Fruit fly (Drosophila melanogaster) whole organism, embryonic: ENCODE results near the gene RpL7A.
A peak's percentile ranks its signal among the peaks of the same experiment; 100 is the strongest.

Experiments used
- Bdp1 ChIP-seq: fragments of 200-800 bp; sonication (Bioruptor generic); optimal IDR thresholded peaks from 3 replicates; lab custom pipeline; 2016; ENCODE audit warnings: missing biosample characterization, missing genetic modification characterization
- Bteb2 ChIP-seq: fragments of 200-800 bp; sonication (Bioruptor generic); optimal IDR thresholded peaks from 2 replicates; lab custom pipeline; 2016; ENCODE audit warnings: missing biosample characterization, missing genetic modification characterization
- CG1024 ChIP-seq: fragments of 200-800 bp; sonication (Bioruptor generic); IDR thresholded peaks from 2 replicates; pipeline ENCODE4 v1.3.6; 2022; ENCODE audit warnings: missing biosample characterization, missing genetic modification characterization
- CG10274 ChIP-seq: fragments of 200-800 bp; sonication (Bioruptor generic); optimal IDR thresholded peaks from 3 replicates; lab custom pipeline; 2017; ENCODE audit warnings: missing biosample characterization, mild to moderate bottlenecking, missing genetic modification characterization
- CG10321 ChIP-seq: fragments of 200-800 bp; sonication (Bioruptor generic); IDR thresholded peaks from 2 replicates; pipeline ENCODE4 v1.3.6; 2022; ENCODE audit warnings: missing biosample characterization, missing genetic modification characterization
- CG11504 ChIP-seq: fragments of 200-800 bp; sonication (Bioruptor generic); optimal IDR thresholded peaks from 3 replicates; lab custom pipeline; 2019; ENCODE audit warnings: missing biosample characterization, mild to moderate bottlenecking, missing genetic modification characterization, moderate library complexity
- CG12219 ChIP-seq: fragments of 200-800 bp; sonication (Bioruptor generic); optimal IDR thresholded peaks from 3 replicates; lab custom pipeline; 2018; ENCODE audit warnings: missing biosample characterization, mild to moderate bottlenecking, missing genetic modification characterization
- CG15514 ChIP-seq: fragments of 200-800 bp; sonication (Bioruptor generic); optimal IDR thresholded peaks from 3 replicates; lab custom pipeline; 2017; ENCODE audit warnings: missing biosample characterization, missing genetic modification characterization, mild to moderate bottlenecking, moderate library complexity, missing genetic modification reagents
- CG15696 ChIP-seq: fragments of 200-800 bp; sonication (Bioruptor generic); optimal IDR thresholded peaks from 2 replicates; lab custom pipeline; 2019; ENCODE audit warnings: missing biosample characterization, mild to moderate bottlenecking, missing genetic modification characterization, moderate library complexity
- CG1603 ChIP-seq: fragments of 200-800 bp; sonication (Bioruptor generic); optimal IDR thresholded peaks from 2 replicates; lab custom pipeline; 2019; ENCODE audit warnings: missing biosample characterization, mild to moderate bottlenecking, missing genetic modification characterization, moderate library complexity
- CG1647 ChIP-seq: fragments of 200-800 bp; sonication (Bioruptor generic); optimal IDR thresholded peaks from 3 replicates; lab custom pipeline; 2016; ENCODE audit warnings: missing biosample characterization, missing genetic modification characterization
- CG16779 ChIP-seq: fragments of 200-800 bp; sonication (Bioruptor generic); IDR thresholded peaks from 2 replicates; pipeline ENCODE4 v1.3.6; 2022; ENCODE audit warnings: missing biosample characterization, missing genetic modification characterization
- CG16815 ChIP-seq: fragments of 200-800 bp; sonication (Bioruptor generic); optimal IDR thresholded peaks from 3 replicates; lab custom pipeline; 2017; ENCODE audit warnings: missing biosample characterization, mild to moderate bottlenecking, missing genetic modification characterization
- CG16863 ChIP-seq: fragments of 200-800 bp; sonication (Bioruptor generic); optimal IDR thresholded peaks from 3 replicates; lab custom pipeline; 2016; ENCODE audit warnings: missing biosample characterization, missing genetic modification characterization
- CG2120 ChIP-seq: fragments of 200-800 bp; sonication (Bioruptor generic); optimal IDR thresholded peaks from 3 replicates; lab custom pipeline; 2016; ENCODE audit warnings: missing biosample characterization, missing genetic modification characterization
- CG2202 ChIP-seq: fragments of 200-800 bp; sonication (Bioruptor generic); optimal IDR thresholded peaks from 2 replicates; lab custom pipeline; 2018; ENCODE audit warnings: missing biosample characterization, mild to moderate bottlenecking, missing genetic modification characterization
- CG2712 ChIP-seq: fragments of 200-800 bp; optimal IDR thresholded peaks from 3 replicates; lab custom pipeline; 2019; ENCODE audit warnings: missing biosample characterization, mild to moderate bottlenecking, missing genetic modification characterization, moderate library complexity
- CG3163 ChIP-seq: fragments of 200-800 bp; sonication (Bioruptor generic); optimal IDR thresholded peaks from 3 replicates; lab custom pipeline; 2016; ENCODE audit warnings: missing biosample characterization, missing genetic modification characterization
- CG32532 ChIP-seq: fragments of 200-800 bp; sonication (Bioruptor generic); IDR thresholded peaks from 2 replicates; pipeline ENCODE4 v1.3.6; 2022; ENCODE audit warnings: missing biosample characterization, missing genetic modification characterization
- CG5245 ChIP-seq: fragments of 200-800 bp; sonication (Bioruptor generic); optimal IDR thresholded peaks from 3 replicates; lab custom pipeline; 2016; ENCODE audit warnings: missing biosample characterization, missing genetic modification characterization
- CG7357 ChIP-seq: fragments of 200-800 bp; sonication (Bioruptor generic); IDR thresholded peaks from 3 replicates; pipeline ENCODE4 v1.3.6; 2022; ENCODE audit warnings: missing biosample characterization, missing genetic modification characterization
- CG7839 ChIP-seq: fragments of 200-800 bp; sonication (Bioruptor generic); optimal IDR thresholded peaks from 3 replicates; lab custom pipeline; 2018; ENCODE audit warnings: missing biosample characterization, mild to moderate bottlenecking, missing genetic modification characterization, moderate library complexity
- CG8281 ChIP-seq: fragments of 200-800 bp; sonication (Bioruptor generic); optimal IDR thresholded peaks from 2 replicates; lab custom pipeline; 2018; ENCODE audit warnings: missing biosample characterization, mild to moderate bottlenecking, missing genetic modification characterization, moderate library complexity
- CG8290 ChIP-seq, 3 experiments: fragments of 200-800 bp; sonication (Bioruptor generic); optimal IDR thresholded peaks; 2 replicates each; lab custom pipeline; 2016 to 2019; ENCODE audit warnings: missing biosample characterization in 3 of 3, missing genetic modification characterization in 3 of 3, mild to moderate bottlenecking in 2 of 3, moderate library complexity in 1 of 3
- CG9727 ChIP-seq: fragments of 200-800 bp; sonication (Bioruptor generic); optimal IDR thresholded peaks from 3 replicates; lab custom pipeline; 2017; ENCODE audit warnings: missing biosample characterization, mild to moderate bottlenecking, missing genetic modification characterization
- D ChIP-seq, 2 experiments: fragments of 200-800 bp in 1 of 2; fragments of >200 bp in 1 of 2; sonication (Bioruptor generic) in 1 of 2; optimal IDR thresholded peaks; 2 replicates in 1 of 2; 3 replicates in 1 of 2; lab custom pipeline; 2017; ENCODE audit warnings: mild to moderate bottlenecking in 1 of 2, missing biosample characterization in 1 of 2, missing genetic modification characterization in 1 of 2, missing genetic modification reagents in 1 of 2
- D19A ChIP-seq: fragments of 200-800 bp; optimal IDR thresholded peaks from 3 replicates; lab custom pipeline; 2019; ENCODE audit warnings: missing biosample characterization, mild to moderate bottlenecking, missing genetic modification characterization, moderate library complexity
- Dip2 ChIP-seq: fragments of 200-800 bp; sonication (Bioruptor generic); IDR thresholded peaks from 2 replicates; pipeline ENCODE4 v1.3.6; 2022; ENCODE audit warnings: missing biosample characterization, missing genetic modification characterization
- E2f1 ChIP-seq: fragments of 200-800 bp; sonication (Bioruptor generic); IDR thresholded peaks from 2 replicates; pipeline ENCODE4 v1.3.6; 2022; ENCODE audit warnings: missing biosample characterization, missing genetic modification characterization
- Fer2 ChIP-seq: fragments of 200-800 bp; sonication (Bioruptor generic); optimal IDR thresholded peaks from 2 replicates; lab custom pipeline; 2018; ENCODE audit warnings: missing biosample characterization, mild to moderate bottlenecking, missing genetic modification characterization, moderate library complexity
- Meics ChIP-seq: fragments of 200-800 bp; sonication (Bioruptor generic); optimal IDR thresholded peaks from 2 replicates; lab custom pipeline; 2017; ENCODE audit warnings: missing biosample characterization, mild to moderate bottlenecking, missing genetic modification characterization
- Poxn ChIP-seq: fragments of 200-800 bp; sonication (Bioruptor generic); IDR thresholded peaks from 2 replicates; pipeline ENCODE4 v1.3.6; 2022; ENCODE audit warnings: missing biosample characterization, missing genetic modification characterization
- amos ChIP-seq: fragments of 200-800 bp; sonication (Bioruptor generic); IDR thresholded peaks from 2 replicates; pipeline ENCODE4 v1.3.6; 2022; ENCODE audit warnings: missing biosample characterization, missing genetic modification characterization; ENCODE audit not compliant: partially characterized antibody
- bab2 ChIP-seq: fragments of 200-800 bp; sonication (Bioruptor generic); optimal IDR thresholded peaks from 2 replicates; lab custom pipeline; 2016; ENCODE audit warnings: missing biosample characterization, missing genetic modification characterization
- croc ChIP-seq: fragments of 200-800 bp; sonication (Bioruptor generic); conservative IDR thresholded peaks from 3 replicates; pipeline ENCODE4 v1.3.6; 2022; ENCODE audit warnings: missing biosample characterization, missing genetic modification characterization
- crol ChIP-seq: fragments of 200-800 bp; sonication (Bioruptor generic); IDR thresholded peaks from 2 replicates; pipeline ENCODE4 v1.3.6; 2022; ENCODE audit warnings: missing biosample characterization, missing genetic modification characterization
- cwo ChIP-seq: fragments of 200-800 bp; sonication (Bioruptor generic); optimal IDR thresholded peaks from 3 replicates; lab custom pipeline; 2017; ENCODE audit warnings: missing biosample characterization, missing genetic modification characterization, mild to moderate bottlenecking, moderate library complexity, missing genetic modification reagents
- en ChIP-seq: fragments of 200-800 bp; sonication (Bioruptor generic); optimal IDR thresholded peaks from 2 replicates; lab custom pipeline; 2016; ENCODE audit warnings: missing biosample characterization, missing genetic modification characterization
- fd102C ChIP-seq: fragments of 200-800 bp; sonication (Bioruptor generic); optimal IDR thresholded peaks from 2 replicates; lab custom pipeline; 2018; ENCODE audit warnings: missing biosample characterization, mild to moderate bottlenecking, missing genetic modification characterization, moderate library complexity
- gcm ChIP-seq: fragments of 200-800 bp; sonication (Bioruptor generic); optimal IDR thresholded peaks from 2 replicates; lab custom pipeline; 2019; ENCODE audit warnings: missing biosample characterization, mild to moderate bottlenecking, missing genetic modification characterization, moderate library complexity
- grau ChIP-seq: fragments of 200-800 bp; optimal IDR thresholded peaks from 3 replicates; lab custom pipeline; 2019; ENCODE audit warnings: missing biosample characterization, mild to moderate bottlenecking, missing genetic modification characterization, moderate library complexity
- inv ChIP-seq: fragments of 200-800 bp; sonication (Bioruptor generic); IDR thresholded peaks from 2 replicates; pipeline ENCODE4 v1.3.6; 2022; ENCODE audit warnings: missing biosample characterization, missing genetic modification characterization; ENCODE audit not compliant: partially characterized antibody
- kay ChIP-seq: fragments of 200-800 bp; sonication (Bioruptor generic); optimal IDR thresholded peaks from 2 replicates; lab custom pipeline; 2016; ENCODE audit warnings: missing biosample characterization, missing genetic modification characterization
- pita ChIP-seq: fragments of 200-800 bp; sonication (Bioruptor generic); optimal IDR thresholded peaks from 2 replicates; lab custom pipeline; 2017; ENCODE audit warnings: missing biosample characterization, mild to moderate bottlenecking, missing genetic modification characterization
- rib ChIP-seq: fragments of 200-800 bp; sonication (Bioruptor generic); IDR thresholded peaks from 2 replicates; pipeline ENCODE4 v1.3.6; 2022; ENCODE audit warnings: missing biosample characterization, missing genetic modification characterization
- schlank ChIP-seq: fragments of 200-800 bp; sonication (Bioruptor generic); optimal IDR thresholded peaks from 2 replicates; lab custom pipeline; 2018; ENCODE audit warnings: missing biosample characterization, mild to moderate bottlenecking, missing genetic modification characterization
- sisA ChIP-seq: fragments of 200-800 bp; sonication (Bioruptor generic); IDR thresholded peaks from 2 replicates; pipeline ENCODE4 v1.3.6; 2022; ENCODE audit warnings: missing biosample characterization, missing genetic modification characterization
- vnd ChIP-seq: fragments of 200-800 bp; sonication (Bioruptor generic); IDR thresholded peaks from 3 replicates; pipeline ENCODE4 v1.3.6; 2022; ENCODE audit warnings: missing biosample characterization, missing genetic modification characterization; ENCODE audit not compliant: partially characterized antibody
- zen2 ChIP-seq: fragments of 200-800 bp; sonication (Bioruptor generic); IDR thresholded peaks from 3 replicates; pipeline ENCODE4 v1.3.6; 2022; ENCODE audit warnings: missing biosample characterization, missing genetic modification characterization; ENCODE audit not compliant: partially characterized antibody

The RpL7A gene

DNA sequence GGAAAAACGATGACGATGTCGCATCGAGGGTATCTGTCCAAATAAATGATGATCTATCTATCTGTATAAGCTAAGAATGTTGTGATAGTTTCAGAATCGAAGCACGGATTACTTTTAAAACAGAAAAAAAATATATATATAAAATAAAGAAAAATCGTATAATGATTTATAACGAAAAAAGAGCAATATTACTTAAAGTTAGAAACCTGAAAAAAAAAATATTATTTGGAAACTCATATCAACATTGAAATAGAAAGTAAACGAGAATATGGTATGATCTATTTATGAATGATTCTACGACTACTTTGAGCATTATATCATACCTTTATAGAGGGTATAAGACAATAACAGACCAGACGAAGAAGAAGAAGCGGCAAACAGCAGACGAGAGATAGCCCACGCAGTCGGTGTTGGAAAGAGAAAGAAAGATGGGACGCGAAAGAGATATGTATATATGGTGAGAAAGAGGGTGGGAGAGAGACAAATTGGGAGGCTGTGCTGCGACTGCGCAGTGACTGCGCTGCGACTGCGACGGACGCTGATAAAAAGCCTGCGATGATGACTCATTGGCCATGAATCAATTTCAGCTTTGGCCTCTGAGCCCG is 10.5 kb upstream of the RpL7A start (continued):
- TF ChIP-seq crol (GFP tag; lab: Robert Waterston, UW) (peak; percentile 42; the same call in 1 of the 2 replicates), CG11504 (peak; percentile 25), Poxn (GFP tag; lab: Robert Waterston, UW) (no peak), CG7839 (tag; lab: Kevin White, UChicago) (peak; percentile 33), CG10321 (peak; percentile 42), CG16779 (GFP tag; lab: Robert Waterston, UW) (no peak), CG12219 (GFP tag; lab: Kevin White, UChicago) (no peak), CG2120 (GFP tag; lab: Kevin White, UChicago) (no peak), grau (tag; lab: Kevin White, UChicago) (no peak), CG1647 (GFP tag; lab: Kevin White, UChicago) (no peak), CG2202 (no peak), CG7357 (no peak), rib (GFP tag; lab: Robert Waterston, UW) (peak; percentile 46; the same call in 1 of the 2 replicates), kay (peak; percentile 8), pita (no peak), CG5245 (GFP tag; lab: Kevin White, UChicago) (no peak), Bdp1 (GFP tag; lab: Kevin White, UChicago) (no peak)

DNA sequence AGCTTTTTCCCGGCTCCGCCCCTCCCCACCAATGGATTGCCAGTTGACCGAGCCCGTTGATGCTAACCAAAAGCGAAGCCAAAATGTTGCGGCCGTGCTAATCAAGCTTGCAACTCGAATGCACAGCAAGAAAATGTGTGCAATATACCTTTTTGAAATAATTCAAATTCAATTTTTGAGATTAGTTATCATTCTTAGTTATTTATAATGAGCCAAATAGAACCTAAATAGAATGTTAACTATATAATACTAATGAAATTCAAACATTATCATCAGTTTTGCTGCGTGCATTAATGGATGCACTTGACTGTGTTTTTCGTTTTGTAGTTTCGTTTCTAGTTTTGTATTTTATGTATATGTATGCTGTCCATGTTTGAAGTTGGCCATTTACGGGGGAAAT is 9.2 kb upstream of the RpL7A start:
- no peak for TF ChIP-seq CG15514 (GFP tag; lab: Kevin White, UChicago)
- no peak for TF ChIP-seq fd102C
- TF ChIP-seq CG16863 (GFP tag; lab: Kevin White, UChicago): no peak
- no peak for TF ChIP-seq CG8281
- no peak for TF ChIP-seq CG32532 (GFP tag; lab: Robert Waterston, UW)
- no peak for TF ChIP-seq schlank (tag; lab: Kevin White, UChicago)
- TF ChIP-seq CG8290 (GFP tag; optimal IDR thresholded peaks at IDR 0.05; lab: Kevin White, UChicago): no peak
- TF ChIP-seq CG8290 (tag; optimal IDR thresholded peaks at IDR 0.05; lab: Kevin White, UChicago): peak in 1 of 2 experiments; percentile 34
- peak; percentile 42; the same call in 1 of the 2 replicates for TF ChIP-seq sisA
- no peak for TF ChIP-seq CG3163
- TF ChIP-seq CG9727 (GFP tag; lab: Kevin White, UChicago): no peak
- peak; percentile 52 for TF ChIP-seq CG2712 (tag; lab: Kevin White, UChicago)
- TF ChIP-seq bab2 (GFP tag; lab: Kevin White, UChicago): no peak
- peak; percentile 11 for TF ChIP-seq D19A (tag; lab: Kevin White, UChicago)
- TF ChIP-seq zen2 (GFP tag; lab: Robert Waterston, UW): no peak
- no peak for TF ChIP-seq CG16815
- TF ChIP-seq CG15696 (tag; lab: Kevin White, UChicago): no peak
- peak; percentile 2 for TF ChIP-seq Meics (GFP tag; lab: Kevin White, UChicago)
- peak; percentile 37; the same call in 1 of the 2 replicates for TF ChIP-seq E2f1 (GFP tag; lab: Robert Waterston, UW)
- no peak for TF ChIP-seq vnd (GFP tag; lab: Robert Waterston, UW)
- TF ChIP-seq gcm (GFP tag; lab: Kevin White, UChicago): peak; percentile 6
- TF ChIP-seq croc (GFP tag; lab: Robert Waterston, UW): no peak; the same call in 2 of the 3 replicates
- TF ChIP-seq CG1024 (GFP tag; lab: Robert Waterston, UW): 0 out of 2 replicates have a peak, but pooled peaks have one; percentile 32
- no peak for TF ChIP-seq en (GFP tag; lab: Kevin White, UChicago)
- no peak for TF ChIP-seq CG10274
- TF ChIP-seq Dip2 (GFP tag; lab: Robert Waterston, UW): no peak
- peak; percentile 10 for TF ChIP-seq cwo (GFP tag; lab: Kevin White, UChicago)
- TF ChIP-seq Fer2 (tag; lab: Kevin White, UChicago): no peak
- TF ChIP-seq CG1603 (tag; lab: Kevin White, UChicago): peak; percentile 53
- TF ChIP-seq inv (GFP tag; lab: Robert Waterston, UW): no peak
- no peak for TF ChIP-seq Bteb2 (GFP tag; lab: Kevin White, UChicago)
- no peak for TF ChIP-seq amos (GFP tag; lab: Robert Waterston, UW)
- TF ChIP-seq D (optimal IDR thresholded peaks at IDR 0.05; lab: Kevin White, UChicago): no peak
- no peak for TF ChIP-seq D (GFP tag; optimal IDR thresholded peaks at IDR 0.05; lab: Kevin White, UChicago)
